Worm (Caenorhabditis elegans): ENCODE results near the gene srh-136.

- no peak for TF ChIP-seq ztf-23 (GFP tag; IDR thresholded peaks at IDR 0.05)
- no peak for TF ChIP-seq flt-1 (GFP tag; IDR thresholded peaks at IDR 0.05)
- TF ChIP-seq tab-1 (GFP tag; IDR thresholded peaks at IDR 0.05) = no peak
- TF ChIP-seq klf-2 (GFP tag; conservative IDR thresholded peaks at IDR 0.05) = no peak
Observed at ce11 chrV:16508667-16509066, 11.3 kb upstream of the srh-136 start, which contains the start of gene srr-3.
